Fruit fly (Drosophila melanogaster): Measurements from ENCODE around the gene CG34178.

dm6 chr2L:4422154-4422553, 11.6 kb upstream of the CG34178 start:
- TF ChIP-seq psq (optimal IDR thresholded peaks at IDR 0.05) (no peak), CG8478 (optimal IDR thresholded peaks at IDR 0.05) (no peak), pan (optimal IDR thresholded peaks at IDR 0.05) (no peak), Dll (optimal IDR thresholded peaks at IDR 0.05) (no peak), EcR (GFP tag; optimal IDR thresholded peaks at IDR 0.05) (no peak), usp (GFP tag; optimal IDR thresholded peaks at IDR 0.05) (no peak)

Data from whole organism.